Worm (Caenorhabditis elegans): ENCODE results near the gene F32G8.3.

The F32G8.3 gene

ce11 chrV:10549717-10550116 is 5.4 kb downstream of the F32G8.3 start, which contains the start of gene F32G8.2:
TSS of gene F32G8.2 (plus strand) at chrV:10550017.
- TF ChIP-seq aly-2 (tag; optimal IDR thresholded peaks at IDR 0.05) (no peak), ama-1 (optimal IDR thresholded peaks at IDR 0.05) (no peak), R02D3.7 (tag; optimal IDR thresholded peaks at IDR 0.05) (no peak), ceh-28 (tag; optimal IDR thresholded peaks at IDR 0.05) (no peak), pqm-1 (tag; optimal IDR thresholded peaks at IDR 0.05) (no peak), nhr-237 (tag; optimal IDR thresholded peaks at IDR 0.05) (no peak), ZK546.5 (tag; optimal IDR thresholded peaks at IDR 0.05) (no peak), nhr-43 (tag; optimal IDR thresholded peaks at IDR 0.05; ENCODE audit: poor library complexity, severe bottlenecking) (no peak), nhr-12 (tag; optimal IDR thresholded peaks at IDR 0.05) (no peak), ztf-4 (tag; optimal IDR thresholded peaks at IDR 0.05) (no peak), egl-27 (tag; optimal IDR thresholded peaks at IDR 0.05) (no peak)

DNA sequence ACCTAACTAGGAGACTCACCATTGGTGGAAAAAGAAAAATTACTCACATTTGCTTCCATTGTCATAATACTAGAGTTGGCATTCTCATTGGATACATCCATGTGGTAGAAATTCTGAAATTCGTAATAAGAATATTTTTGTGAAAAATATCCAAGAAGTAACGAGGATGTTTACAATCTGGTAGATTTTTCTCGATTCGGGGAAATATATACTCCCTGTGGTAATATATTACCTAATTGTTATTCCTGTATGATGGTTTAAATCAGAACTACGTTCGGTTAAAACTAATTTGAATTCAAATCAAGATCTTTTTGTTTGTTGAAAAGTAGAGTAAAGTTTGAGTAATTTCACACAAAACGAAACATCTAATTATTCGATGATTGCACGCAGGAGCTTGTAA is 6.2 kb downstream of the F32G8.3 start, which contains the start of gene srd-34:
Gene srd-34, minus strand, starts transcription at position 101 of the 400 bp plus-strand sequence.
- no peak for TF ChIP-seq eor-1 (tag; optimal IDR thresholded peaks at IDR 0.05)
- no peak for TF ChIP-seq ama-1 (optimal IDR thresholded peaks at IDR 0.05)
- no peak for TF ChIP-seq lin-39 (tag; optimal IDR thresholded peaks at IDR 0.05)
- TF ChIP-seq pqm-1 (tag; optimal IDR thresholded peaks at IDR 0.05) = no peak
- TF ChIP-seq elt-3 (tag; optimal IDR thresholded peaks at IDR 0.05) = no peak

ce11 chrV:10546749-10547148 is 8.4 kb downstream of the F32G8.3 start, which contains the start of gene F25D1.5:
TSS of gene F25D1.5 (minus strand) at chrV:10546783.
- TF ChIP-seq egl-27 (tag; optimal IDR thresholded peaks at IDR 0.05) (no peak), elt-2 (tag; optimal IDR thresholded peaks at IDR 0.05) (peak; percentile 37), pqm-1 (tag; optimal IDR thresholded peaks at IDR 0.05) (peak; percentile 17), nfya-1 (tag; optimal IDR thresholded peaks at IDR 0.05; ENCODE audit: insufficient read depth) (no peak), fkh-2 (tag; optimal IDR thresholded peaks at IDR 0.05) (no peak), nhr-77 (tag; optimal IDR thresholded peaks at IDR 0.05) (peak; percentile 68), jun-1 (tag; optimal IDR thresholded peaks at IDR 0.05) (no peak), nhr-28 (tag; optimal IDR thresholded peaks at IDR 0.05) (peak; percentile 47)

DNA sequence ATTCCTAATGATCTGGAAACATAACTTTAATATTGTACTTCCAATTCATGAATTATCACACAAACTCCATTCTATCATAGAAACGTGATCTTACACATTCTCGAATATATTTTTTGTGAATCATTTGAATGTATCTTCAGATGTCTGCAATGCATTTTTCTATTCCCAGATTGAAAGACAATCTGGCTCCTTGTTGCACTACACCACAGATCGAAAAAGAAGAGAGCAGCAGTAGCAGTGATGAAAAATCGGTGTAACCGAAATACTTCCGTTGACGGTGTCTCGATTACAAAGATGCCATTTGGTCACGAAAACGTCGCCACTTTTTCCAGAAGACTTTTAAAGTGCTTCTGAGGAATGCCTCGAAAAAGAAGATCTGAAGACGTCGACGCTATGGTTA is 15.1 kb downstream of the F32G8.3 start, which contains the start of gene degt-1:
Gene degt-1, plus strand, starts transcription at position 301 of the 400 bp plus-strand sequence.
- TF ChIP-seq tbx-2 (tag; optimal IDR thresholded peaks at IDR 0.05) (no peak), lin-39 (tag; optimal IDR thresholded peaks at IDR 0.05) (no peak), snpc-4 (tag; optimal IDR thresholded peaks at IDR 0.05) (no peak)

- no peak for TF ChIP-seq mml-1 (tag; optimal IDR thresholded peaks at IDR 0.05)
- TF ChIP-seq pqm-1 (tag; optimal IDR thresholded peaks at IDR 0.05) = peak; percentile 21
Observed at ce11 chrV:10539114-10539513, 16.0 kb downstream of the F32G8.3 start, which contains the start of gene F25D1.8. TSS of gene F25D1.8 (plus strand) at chrV:10539414.

DNA sequence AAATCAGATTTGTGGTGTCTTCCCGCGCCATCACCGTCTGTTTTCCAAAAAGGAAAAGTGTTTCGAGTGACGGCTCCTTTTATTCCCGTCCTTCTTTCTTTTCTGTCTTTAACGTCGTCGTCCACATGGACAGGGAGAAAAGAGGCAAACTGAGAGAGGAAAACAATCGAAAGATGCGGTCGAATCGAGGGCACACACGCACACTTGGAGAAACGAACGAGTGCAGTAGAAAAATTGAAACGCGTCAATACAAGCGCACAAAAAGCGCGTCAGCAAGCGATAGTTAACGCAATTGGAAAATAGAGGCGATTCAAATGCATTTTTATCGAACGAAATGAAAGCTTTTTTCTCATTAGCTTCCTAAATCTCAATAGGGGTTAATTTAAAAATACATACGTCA is 18.3 kb downstream of the F32G8.3 start:
- TF ChIP-seq sea-2 (GFP tag; optimal IDR thresholded peaks at IDR 0.05) = no peak
- peak; percentile 92 for TF ChIP-seq nhr-23 (tag; optimal IDR thresholded peaks at IDR 0.05)
- TF ChIP-seq elt-3 (tag; optimal IDR thresholded peaks at IDR 0.05) = peak in 1 of 3 experiments; percentile 29
- peak; percentile 53 for TF ChIP-seq ztf-4 (tag; optimal IDR thresholded peaks at IDR 0.05)
- TF ChIP-seq ztf-11 (tag; optimal IDR thresholded peaks at IDR 0.05) = no peak
- TF ChIP-seq skn-1 (tag; optimal IDR thresholded peaks at IDR 0.05) = peak; percentile 62
- TF ChIP-seq nhr-25 (tag; optimal IDR thresholded peaks at IDR 0.05) = peak; percentile 97
- TF ChIP-seq mml-1 (tag; optimal IDR thresholded peaks at IDR 0.05) = no peak
- no peak for TF ChIP-seq nhr-237 (tag; optimal IDR thresholded peaks at IDR 0.05)
- peak; percentile 56 for TF ChIP-seq pqm-1 (tag; optimal IDR thresholded peaks at IDR 0.05)
- peak; percentile 78 for TF ChIP-seq egl-5 (tag; optimal IDR thresholded peaks at IDR 0.05)
- TF ChIP-seq egl-27 (tag; optimal IDR thresholded peaks at IDR 0.05) = peak; percentile 61
- peak; percentile 94 for TF ChIP-seq pha-4 (tag; optimal IDR thresholded peaks at IDR 0.05)
- peak; percentile 95 for TF ChIP-seq nfya-1 (tag; optimal IDR thresholded peaks at IDR 0.05; ENCODE audit: insufficient read depth)
- no peak for TF ChIP-seq nhr-28 (tag; optimal IDR thresholded peaks at IDR 0.05)
- TF ChIP-seq ceh-9 (tag; optimal IDR thresholded peaks at IDR 0.05) = no peak
- TF ChIP-seq aly-2 (tag; optimal IDR thresholded peaks at IDR 0.05) = no peak
- peak; percentile 93 for TF ChIP-seq lin-15B (tag; optimal IDR thresholded peaks at IDR 0.05)
- TF ChIP-seq ceh-28 (tag; optimal IDR thresholded peaks at IDR 0.05) = peak; percentile 85
- peak; percentile 65 for TF ChIP-seq mdl-1 (tag; optimal IDR thresholded peaks at IDR 0.05)
- peak; percentile 47 for TF ChIP-seq elt-1 (tag; optimal IDR thresholded peaks at IDR 0.05)
- TF ChIP-seq unc-62 (GFP tag; optimal IDR thresholded peaks at IDR 0.05) = peak; percentile 61
- TF ChIP-seq hmg-11 (tag; optimal IDR thresholded peaks at IDR 0.05) = peak; percentile 91
- peak; percentile 73 for TF ChIP-seq ceh-82 (tag; optimal IDR thresholded peaks at IDR 0.05)
- TF ChIP-seq zag-1 (tag; optimal IDR thresholded peaks at IDR 0.05) = peak; percentile 32
- TF ChIP-seq ZK546.5 (tag; optimal IDR thresholded peaks at IDR 0.05) = peak; percentile 36
- no peak for TF ChIP-seq eor-1 (tag; optimal IDR thresholded peaks at IDR 0.05)
- peak; percentile 37 for TF ChIP-seq fkh-10 (GFP tag; optimal IDR thresholded peaks at IDR 0.05)
- no peak for TF ChIP-seq ceh-16 (tag; optimal IDR thresholded peaks at IDR 0.05)
- TF ChIP-seq snpc-4 (tag; optimal IDR thresholded peaks at IDR 0.05) = peak; percentile 93
- no peak for TF ChIP-seq nhr-11 (tag; optimal IDR thresholded peaks at IDR 0.05)
- peak; percentile 58 for TF ChIP-seq elt-2 (tag; optimal IDR thresholded peaks at IDR 0.05)
- no peak for TF ChIP-seq nhr-12 (tag; optimal IDR thresholded peaks at IDR 0.05)

All from whole organism, L3 larva.